Fruit fly (Drosophila melanogaster): ENCODE results near the gene CG44094.

- TF ChIP-seq br (GFP tag; optimal IDR thresholded peaks at IDR 0.05) = no peak
- no peak for TF ChIP-seq psq (GFP tag; optimal IDR thresholded peaks at IDR 0.05)
- no peak for TF ChIP-seq dsf (GFP tag; optimal IDR thresholded peaks at IDR 0.05; ENCODE audit: borderline replicate concordance)
Observed at dm6 chr3R:14568501-14569137, 7.8 kb downstream of the CG44094 start, which contains the start of gene CG8066.
